Worm (Caenorhabditis elegans) whole organism, mixed stage, embryonic: Measurements from ENCODE around the gene F01D5.2.

Source experiments
- elt-3 ChIP-seq: fragments of 150-350 bp; optimal IDR thresholded peaks from 2 replicates; lab custom pipeline; 2014; ENCODE audit warnings: missing biosample characterization, missing genetic modification characterization
- nhr-12 ChIP-seq: fragments of 150-350 bp; optimal IDR thresholded peaks from 2 replicates; lab custom pipeline; 2014; ENCODE audit warnings: missing biosample characterization, missing genetic modification characterization
- nhr-28 ChIP-seq: fragments of 150-350 bp; optimal IDR thresholded peaks from 2 replicates; lab custom pipeline; 2014; ENCODE audit warnings: missing biosample characterization, missing genetic modification characterization
- nhr-76 ChIP-seq: sonication (generic microtip); optimal IDR thresholded peaks from 2 replicates; lab custom pipeline; 2017; ENCODE audit warnings: missing biosample characterization, missing genetic modification characterization

- TF ChIP-seq elt-3 (tag; lab: Kevin White, UChicago) (no peak), nhr-28 (tag; lab: Kevin White, UChicago) (no peak), nhr-76 (tag; lab: Kevin White, UChicago) (no peak), nhr-12 (no peak)
Measured at ce11 chrII:13962319-13962718, 36.5 kb downstream of the F01D5.2 start, which contains the start of gene rpi-1.
